Worm (Caenorhabditis elegans) whole organism, young adult: ENCODE results near the gene sre-5.

Source experiments
- B0035.1 ChIP-seq: sonication (generic microtip); optimal IDR thresholded peaks from 2 replicates; lab custom pipeline; 2016; ENCODE audit warnings: missing genetic modification characterization, mild to moderate bottlenecking, missing compliant biosample characterization, missing genotype, missing genetic modification reagents
- B0336.3 ChIP-seq: fragments of 200-800 bp; sonication (Bioruptor generic); IDR thresholded peaks from 2 replicates; pipeline ENCODE4 v1.3.6; 2022; ENCODE audit warnings: missing genetic modification characterization, missing compliant biosample characterization
- C06A6.2 ChIP-seq: fragments of 200-800 bp; sonication (Bioruptor generic); conservative IDR thresholded peaks from 2 replicates; pipeline ENCODE4 v1.3.6; 2022; ENCODE audit warnings: missing genetic modification characterization, missing compliant biosample characterization
- C17E4.6 ChIP-seq: fragments of 200-800 bp; sonication (Bioruptor generic); IDR thresholded peaks from 2 replicates; pipeline ENCODE4 v1.3.6; 2022; ENCODE audit warnings: missing genetic modification reagents, missing genetic modification characterization, missing compliant biosample characterization
- D2030.7 ChIP-seq: fragments of 200-800 bp; sonication (Bioruptor generic); IDR thresholded peaks from 2 replicates; pipeline ENCODE4 v1.3.6; 2022; ENCODE audit warnings: missing genetic modification reagents, missing genetic modification characterization, missing compliant biosample characterization
- F55B11.4 ChIP-seq: sonication (generic microtip); optimal IDR thresholded peaks from 2 replicates; lab custom pipeline; 2016; ENCODE audit warnings: missing compliant biosample characterization, missing genetic modification characterization, borderline replicate concordance; ENCODE audit not compliant: insufficient read depth
- K12H6.12 ChIP-seq: fragments of 200-800 bp; sonication (Bioruptor generic); optimal IDR thresholded peaks from 2 replicates; lab custom pipeline; 2018; ENCODE audit warnings: mild to moderate bottlenecking, missing genetic modification characterization, missing compliant biosample characterization
- Y53G8AR.9 ChIP-seq: fragments of 200-800 bp; sonication (Bioruptor generic); conservative IDR thresholded peaks from 2 replicates; pipeline ENCODE4 v1.3.6; 2022; ENCODE audit warnings: missing genetic modification reagents, missing genetic modification characterization, missing compliant biosample characterization
- aptf-3 ChIP-seq: fragments of 200-800 bp; sonication (Bioruptor generic); IDR thresholded peaks from 2 replicates; pipeline ENCODE4 v1.3.6; 2022; ENCODE audit warnings: missing genetic modification characterization, missing compliant biosample characterization
- attf-6 ChIP-seq: fragments of 200-800 bp; sonication (Bioruptor generic); IDR thresholded peaks from 2 replicates; pipeline ENCODE4 v1.3.6; 2022; ENCODE audit warnings: missing genetic modification reagents, missing genetic modification characterization, missing compliant biosample characterization
- bed-1 ChIP-seq: fragments of 200-800 bp; sonication (Bioruptor generic); IDR thresholded peaks from 2 replicates; pipeline ENCODE4 v1.3.6; 2022; ENCODE audit warnings: missing genetic modification reagents, missing genetic modification characterization, missing compliant biosample characterization
- ccch-3 ChIP-seq: fragments of 200-800 bp; sonication (Bioruptor generic); optimal IDR thresholded peaks from 2 replicates; lab custom pipeline; 2018; ENCODE audit warnings: mild to moderate bottlenecking, missing genetic modification characterization, missing compliant biosample characterization
- cebp-2 ChIP-seq: fragments of 200-800 bp; sonication (Bioruptor generic); IDR thresholded peaks from 2 replicates; pipeline ENCODE4 v1.3.6; 2022; ENCODE audit warnings: missing genetic modification characterization, missing compliant biosample characterization
- ceh-27 ChIP-seq: fragments of 200-800 bp; sonication (Bioruptor generic); optimal IDR thresholded peaks from 2 replicates; lab custom pipeline; 2018; ENCODE audit warnings: mild to moderate bottlenecking, missing genetic modification characterization, moderate library complexity, missing compliant biosample characterization
- ceh-40 ChIP-seq: fragments of 200-800 bp; sonication (Bioruptor generic); IDR thresholded peaks from 2 replicates; pipeline ENCODE4 v1.3.6; 2022; ENCODE audit warnings: missing genetic modification characterization, missing compliant biosample characterization
- ceh-58 ChIP-seq: fragments of 200-800 bp; sonication (Bioruptor generic); IDR thresholded peaks from 2 replicates; pipeline ENCODE4 v1.3.6; 2022; ENCODE audit warnings: missing genetic modification characterization, missing compliant biosample characterization
- dox-1 ChIP-seq: fragments of 200-800 bp; sonication (Bioruptor generic); IDR thresholded peaks from 2 replicates; pipeline ENCODE4 v1.3.6; 2022; ENCODE audit warnings: missing genetic modification reagents, missing genetic modification characterization, missing compliant biosample characterization
- dpff-1 ChIP-seq: sonication (generic microtip); optimal IDR thresholded peaks from 2 replicates; lab custom pipeline; 2017; ENCODE audit warnings: mild to moderate bottlenecking, missing genetic modification characterization, missing compliant biosample characterization
- dpl-1 ChIP-seq: fragments of 150-350 bp; optimal IDR thresholded peaks from 2 replicates; lab custom pipeline; 2014; ENCODE audit warnings: missing biosample characterization, missing genetic modification reagents, missing genetic modification characterization
- egl-44 ChIP-seq: fragments of 200-800 bp; sonication (Bioruptor generic); IDR thresholded peaks from 2 replicates; pipeline ENCODE4 v1.3.6; 2022; ENCODE audit warnings: missing genetic modification reagents, missing genetic modification characterization, missing compliant biosample characterization
- egrh-3 ChIP-seq: fragments of 200-800 bp; sonication (Bioruptor generic); IDR thresholded peaks from 2 replicates; pipeline ENCODE4 v1.3.6; 2022; ENCODE audit warnings: missing genetic modification reagents, missing genetic modification characterization, missing compliant biosample characterization
- gei-17 ChIP-seq: fragments of 200-800 bp; sonication (Bioruptor generic); optimal IDR thresholded peaks from 2 replicates; lab custom pipeline; 2018; ENCODE audit warnings: mild to moderate bottlenecking, missing genetic modification characterization, missing compliant biosample characterization
- hmg-1.2 ChIP-seq: fragments of 200-800 bp; sonication (Bioruptor generic); IDR thresholded peaks from 2 replicates; pipeline ENCODE4 v1.3.6; 2022; ENCODE audit warnings: missing genetic modification reagents, missing genetic modification characterization, missing compliant biosample characterization
- hrde-1 ChIP-seq: sonication (generic microtip); optimal IDR thresholded peaks from 2 replicates; lab custom pipeline; 2016; ENCODE audit warnings: missing genetic modification characterization, mild to moderate bottlenecking, missing compliant biosample characterization, moderate library complexity, missing genotype, missing genetic modification reagents, borderline replicate concordance
- lag-1 ChIP-seq: fragments of 200-800 bp; sonication (Bioruptor generic); IDR thresholded peaks from 2 replicates; pipeline ENCODE4 v1.3.6; 2022; ENCODE audit warnings: missing genetic modification reagents, missing genetic modification characterization, missing compliant biosample characterization
- lin-40 ChIP-seq: sonication (generic microtip); optimal IDR thresholded peaks from 2 replicates; lab custom pipeline; 2016; ENCODE audit warnings: missing genetic modification characterization, mild to moderate bottlenecking, missing compliant biosample characterization, missing genotype, missing genetic modification reagents
- lin-54 ChIP-seq: fragments of 200-800 bp; sonication (Bioruptor generic); optimal IDR thresholded peaks from 2 replicates; lab custom pipeline; 2018; ENCODE audit warnings: mild to moderate bottlenecking, missing genetic modification characterization, missing compliant biosample characterization
- lsy-27 ChIP-seq: sonication (generic microtip); optimal IDR thresholded peaks from 2 replicates; lab custom pipeline; 2017; ENCODE audit warnings: missing genetic modification characterization, mild to moderate bottlenecking, missing compliant biosample characterization, antibody characterized with exemption, missing genotype, borderline replicate concordance; ENCODE audit not compliant: insufficient read depth
- madf-10 ChIP-seq: sonication (generic microtip); optimal IDR thresholded peaks from 2 replicates; lab custom pipeline; 2016; ENCODE audit warnings: mild to moderate bottlenecking, missing genetic modification characterization, missing compliant biosample characterization
- madf-3 ChIP-seq: fragments of 200-800 bp; sonication (Bioruptor generic); IDR thresholded peaks from 2 replicates; pipeline ENCODE4 v1.3.6; 2022; ENCODE audit warnings: missing genetic modification reagents, missing genetic modification characterization, missing compliant biosample characterization
- madf-6 ChIP-seq: fragments of 200-800 bp; sonication (Bioruptor generic); IDR thresholded peaks from 2 replicates; pipeline ENCODE4 v1.3.6; 2022; ENCODE audit warnings: missing genetic modification reagents, missing genetic modification characterization, missing compliant biosample characterization
- mcd-1 ChIP-seq: fragments of 200-800 bp; sonication (Bioruptor generic); IDR thresholded peaks from 2 replicates; pipeline ENCODE4 v1.3.6; 2022; ENCODE audit warnings: missing genetic modification reagents, missing genetic modification characterization, missing compliant biosample characterization
- mel-28 ChIP-seq: sonication (generic microtip); optimal IDR thresholded peaks from 2 replicates; lab custom pipeline; 2016; ENCODE audit warnings: borderline replicate concordance, mild to moderate bottlenecking, missing genetic modification characterization, missing compliant biosample characterization
- mes-4 ChIP-seq: sonication (generic microtip); optimal IDR thresholded peaks from 2 replicates; lab custom pipeline; 2016; ENCODE audit warnings: missing genotype, missing genetic modification characterization, missing compliant biosample characterization
- nfya-2 ChIP-seq: fragments of 200-800 bp; sonication (Bioruptor generic); IDR thresholded peaks from 2 replicates; pipeline ENCODE4 v1.3.6; 2022; ENCODE audit warnings: missing genetic modification reagents, missing genetic modification characterization, missing compliant biosample characterization
- nhr-120 ChIP-seq: fragments of 200-800 bp; sonication (Bioruptor generic); IDR thresholded peaks from 2 replicates; pipeline ENCODE4 v1.3.6; 2022; ENCODE audit warnings: missing genetic modification characterization, missing compliant biosample characterization
- nhr-179 ChIP-seq: sonication (generic microtip); optimal IDR thresholded peaks from 2 replicates; lab custom pipeline; 2016; ENCODE audit warnings: mild to moderate bottlenecking, missing genetic modification characterization, missing compliant biosample characterization
- nhr-27 ChIP-seq: fragments of 200-800 bp; sonication (Bioruptor generic); optimal IDR thresholded peaks from 2 replicates; lab custom pipeline; 2018; ENCODE audit warnings: mild to moderate bottlenecking, missing genetic modification characterization, moderate library complexity, missing compliant biosample characterization
- nhr-80 ChIP-seq: sonication (generic microtip); optimal IDR thresholded peaks from 2 replicates; lab custom pipeline; 2016; ENCODE audit warnings: missing genetic modification characterization, missing compliant biosample characterization
- rcor-1 ChIP-seq: fragments of 200-800 bp; sonication (Bioruptor generic); IDR thresholded peaks from 2 replicates; pipeline ENCODE4 v1.3.6; 2022; ENCODE audit warnings: missing genetic modification reagents, missing genetic modification characterization, missing compliant biosample characterization
- sea-2 ChIP-seq: fragments of 200-800 bp; sonication (Bioruptor generic); IDR thresholded peaks from 2 replicates; pipeline ENCODE4 v1.3.6; 2022; ENCODE audit warnings: missing genetic modification characterization, missing compliant biosample characterization
- somi-1 ChIP-seq: fragments of 200-800 bp; sonication (Bioruptor generic); optimal IDR thresholded peaks from 2 replicates; lab custom pipeline; 2018; ENCODE audit warnings: mild to moderate bottlenecking, missing genetic modification characterization, missing compliant biosample characterization
- tbp1 ChIP-seq: fragments of 200-800 bp; sonication (Bioruptor generic); optimal IDR thresholded peaks from 2 replicates; lab custom pipeline; 2018; ENCODE audit warnings: mild to moderate bottlenecking, missing genetic modification characterization, missing compliant biosample characterization
- zfh-2 ChIP-seq: fragments of 200-800 bp; sonication (Bioruptor generic); conservative IDR thresholded peaks from 2 replicates; pipeline ENCODE4 v1.3.6; 2022; ENCODE audit warnings: missing genetic modification reagents, missing genetic modification characterization, missing compliant biosample characterization
- ztf-18 ChIP-seq: sonication (generic microtip); optimal IDR thresholded peaks from 2 replicates; lab custom pipeline; 2016; ENCODE audit warnings: missing genotype, mild to moderate bottlenecking, missing genetic modification characterization, missing compliant biosample characterization
- ztf-25 ChIP-seq: fragments of 200-800 bp; sonication (Bioruptor generic); IDR thresholded peaks from 2 replicates; pipeline ENCODE4 v1.3.6; 2022; ENCODE audit warnings: missing genetic modification reagents, missing genetic modification characterization, missing compliant biosample characterization
- ztf-6 ChIP-seq: fragments of 200-800 bp; sonication (Bioruptor generic); IDR thresholded peaks from 2 replicates; pipeline ENCODE4 v1.3.6; 2022; ENCODE audit warnings: missing genetic modification reagents, missing genetic modification characterization, missing compliant biosample characterization

Gene sre-5

DNA sequence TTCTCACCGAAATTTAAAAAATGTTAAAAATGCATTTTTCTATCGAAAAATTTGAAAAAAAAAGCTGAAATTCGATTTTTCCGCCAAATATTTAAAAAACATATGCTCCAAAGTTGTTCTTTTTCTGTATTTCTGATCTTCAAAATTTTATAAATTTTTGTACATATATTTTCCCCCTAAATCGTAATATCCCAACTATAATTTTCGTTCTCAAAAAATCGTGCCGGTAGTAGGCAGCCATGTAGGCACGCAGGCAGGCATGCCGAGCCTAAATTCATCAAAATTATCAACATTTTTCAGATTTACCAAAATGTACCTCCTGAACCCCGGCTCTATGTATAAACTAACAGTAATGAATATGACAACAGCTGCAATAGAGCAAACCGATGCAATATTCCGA, at the start of gene sre-5:
Gene sre-5 (plus strand): TSS at position 301 of the 400 bp plus-strand sequence.
- no peak for TF ChIP-seq ztf-25 (GFP tag; lab: Robert Waterston, UW)
- TF ChIP-seq lin-40, result no peak
- no peak for TF ChIP-seq dpff-1
- no peak for TF ChIP-seq aptf-3 (GFP tag; lab: Robert Waterston, UW)
- TF ChIP-seq lin-54 (GFP tag; lab: Kevin White, UChicago), result no peak
- no peak for TF ChIP-seq ztf-6 (GFP tag; lab: Robert Waterston, UW)
- no peak for TF ChIP-seq madf-6 (GFP tag; lab: Robert Waterston, UW)
- TF ChIP-seq madf-3, result no peak
- TF ChIP-seq B0336.3 (GFP tag; lab: Robert Waterston, UW), result no peak
- TF ChIP-seq Y53G8AR.9 (GFP tag; lab: Robert Waterston, UW), result no peak
- no peak for TF ChIP-seq ceh-58 (GFP tag; lab: Robert Waterston, UW)
- no peak for TF ChIP-seq ccch-3
- TF ChIP-seq zfh-2, result no peak
- no peak for TF ChIP-seq ztf-18 (tag; lab: Kevin White, UChicago)
- TF ChIP-seq, all 124 proteins: peak for 0

DNA sequence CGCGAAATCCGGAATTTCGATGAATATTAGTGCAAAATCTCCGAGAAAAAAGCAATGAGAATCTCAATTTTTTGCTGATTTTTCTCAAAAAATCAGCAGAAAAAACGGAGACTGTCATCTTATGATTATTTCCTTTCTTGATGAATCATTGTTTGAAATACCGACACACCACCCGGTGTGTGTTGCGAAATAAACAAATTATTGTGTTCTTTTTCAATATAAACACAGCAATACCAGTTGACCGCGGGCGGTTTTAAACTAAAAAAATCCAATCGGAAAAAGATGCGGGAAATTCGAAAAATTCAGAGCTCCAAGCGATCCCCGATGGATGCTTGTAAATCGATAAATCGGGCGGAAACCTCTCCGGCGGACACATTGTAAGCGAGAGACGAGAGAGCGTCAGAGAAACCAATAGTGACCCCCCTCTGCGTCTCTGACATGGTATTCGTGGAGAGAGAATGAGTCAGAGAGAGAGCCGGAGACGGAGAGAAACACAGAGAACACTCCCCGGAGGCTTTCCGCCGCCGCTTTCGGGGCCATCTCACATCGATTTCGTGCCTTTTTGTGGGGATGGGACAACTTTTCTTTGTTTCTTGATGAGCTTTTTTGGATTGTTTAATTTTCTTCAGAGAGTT, 49.5 kb upstream of the sre-5 start:
- TF ChIP-seq hrde-1, result no peak
- TF ChIP-seq lag-1, result no peak
- peak; percentile 21 for TF ChIP-seq K12H6.12
- TF ChIP-seq ztf-25 (GFP tag; lab: Robert Waterston, UW), result no peak
- TF ChIP-seq B0336.3 (GFP tag; lab: Robert Waterston, UW), result 0 out of 2 replicates have a peak, but pooled peaks have one; percentile 34
- no peak for TF ChIP-seq egl-44 (GFP tag; lab: Robert Waterston, UW)
- no peak for TF ChIP-seq nhr-179
- peak; percentile 17 for TF ChIP-seq tbp1
- TF ChIP-seq F55B11.4 (tag; lab: Kevin White, UChicago), result no peak
- TF ChIP-seq mel-28, result no peak
- TF ChIP-seq cebp-2 (GFP tag; lab: Robert Waterston, UW), result no peak
- TF ChIP-seq zfh-2, result peak; percentile 96
- no peak for TF ChIP-seq nhr-120
- TF ChIP-seq lsy-27 (tag; lab: Kevin White, UChicago), result no peak
- no peak for TF ChIP-seq nhr-27 (tag; lab: Kevin White, UChicago)
- no peak for TF ChIP-seq sea-2
- TF ChIP-seq ceh-40 (GFP tag; lab: Robert Waterston, UW), result no peak
- TF ChIP-seq D2030.7 (GFP tag; lab: Robert Waterston, UW), result no peak
- no peak; the same call in 1 of the 2 replicates for TF ChIP-seq dox-1
- peak; percentile 22 for TF ChIP-seq nhr-80 (tag; lab: Kevin White, UChicago)
- TF ChIP-seq ztf-6 (GFP tag; lab: Robert Waterston, UW), result no peak
- no peak for TF ChIP-seq dpff-1
- no peak for TF ChIP-seq C06A6.2 (GFP tag; lab: Robert Waterston, UW)
- TF ChIP-seq egrh-3, result no peak
- no peak for TF ChIP-seq bed-1 (GFP tag; lab: Robert Waterston, UW)
- no peak for TF ChIP-seq C17E4.6 (GFP tag; lab: Robert Waterston, UW)
- TF ChIP-seq nfya-2 (GFP tag; lab: Robert Waterston, UW), result no peak
- TF ChIP-seq gei-17 (GFP tag; lab: Kevin White, UChicago), result no peak
- TF ChIP-seq mcd-1 (GFP tag; lab: Robert Waterston, UW), result peak; percentile 46
- TF ChIP-seq somi-1 (GFP tag; lab: Kevin White, UChicago), result no peak
- TF ChIP-seq dpl-1, result no peak
- no peak for TF ChIP-seq B0035.1 (tag; lab: Kevin White, UChicago)
- no peak for TF ChIP-seq rcor-1 (GFP tag; lab: Robert Waterston, UW)
- TF ChIP-seq Y53G8AR.9 (GFP tag; lab: Robert Waterston, UW), result no peak
- TF ChIP-seq mes-4 (tag; lab: Kevin White, UChicago), result no peak
- peak; percentile 71 for TF ChIP-seq hmg-1.2
- TF ChIP-seq madf-10, result no peak
- TF ChIP-seq ceh-27 (GFP tag; lab: Kevin White, UChicago), result no peak
- TF ChIP-seq attf-6 (GFP tag; lab: Robert Waterston, UW), result no peak
